Fruit fly (Drosophila melanogaster) whole organism, pupa: ENCODE data around the gene CG15892.

Experiments used
- CG34367 ChIP-seq: fragments of 200-800 bp; sonication (Bioruptor generic); optimal IDR thresholded peaks from 2 replicates; lab custom pipeline; 2018; ENCODE audit warnings: missing biosample characterization, mild to moderate bottlenecking, missing genetic modification characterization
- gl ChIP-seq: fragments of 200-800 bp; sonication (Bioruptor generic); optimal IDR thresholded peaks from 2 replicates; lab custom pipeline; 2018; ENCODE audit warnings: missing biosample characterization, mild to moderate bottlenecking, missing genetic modification characterization
- rn ChIP-seq: fragments of 200-800 bp; sonication (Bioruptor generic); IDR thresholded peaks from 2 replicates; pipeline ENCODE4 v1.3.6; 2022; ENCODE audit warnings: missing biosample characterization, missing genetic modification characterization

dm6 chrX:6303196-6303595 lies 9.1 kb upstream of the CG15892 start:
- TF ChIP-seq CG34367 (tag; lab: Kevin White, UChicago) (no peak), gl (tag; lab: Kevin White, UChicago) (no peak), rn (no peak)
